Fruit fly (Drosophila melanogaster): ENCODE measurements around the gene CG8292.
A peak's percentile ranks its signal among the peaks of the same experiment; 100 is the strongest.

dm6 chr2L:8220393-8220934, 2.6 kb upstream of the CG8292 start, which contains the start of gene Snx6:
- TF ChIP-seq CG5204 (GFP tag; optimal IDR thresholded peaks at IDR 0.05) (no peak), kay (GFP tag; ENCODE audit: borderline replicate concordance) (peak; percentile 88), CG12768 (GFP tag; optimal IDR thresholded peaks at IDR 0.05) (no peak)

All from whole organism, adult.